Fruit fly (Drosophila melanogaster) whole organism, embryonic: ENCODE results near the gene CG6481.
A peak's percentile ranks its signal among the peaks of the same experiment; 100 is the strongest.

Source experiments
- Blimp-1 ChIP-seq: fragments of 200-800 bp; sonication (Bioruptor generic); optimal IDR thresholded peaks from 3 replicates; lab custom pipeline; 2018; ENCODE audit warnings: missing biosample characterization, missing genetic modification characterization, mild to moderate bottlenecking, moderate library complexity, missing genetic modification reagents
- BtbVII ChIP-seq: fragments of 200-800 bp; sonication (Bioruptor generic); optimal IDR thresholded peaks from 3 replicates; lab custom pipeline; 2017; ENCODE audit warnings: missing biosample characterization, mild to moderate bottlenecking, missing genetic modification characterization
- CG11085 ChIP-seq: fragments of 200-800 bp; sonication (Bioruptor generic); IDR thresholded peaks from 2 replicates; pipeline ENCODE4 v1.3.6; 2022; ENCODE audit warnings: missing biosample characterization, missing genetic modification characterization
- CG12299 ChIP-seq: fragments of 200-800 bp; sonication (Bioruptor generic); optimal IDR thresholded peaks from 2 replicates; lab custom pipeline; 2018; ENCODE audit warnings: missing biosample characterization, mild to moderate bottlenecking, missing genetic modification characterization
- CG14667 ChIP-seq: fragments of 200-800 bp; sonication (Bioruptor generic); IDR thresholded peaks from 2 replicates; pipeline ENCODE4 v1.3.6; 2022; ENCODE audit warnings: missing biosample characterization, missing genetic modification characterization
- CG14710 ChIP-seq: fragments of 200-800 bp; sonication (Bioruptor generic); optimal IDR thresholded peaks from 3 replicates; lab custom pipeline; 2019; ENCODE audit warnings: missing biosample characterization, mild to moderate bottlenecking, missing genetic modification characterization, moderate library complexity
- CG15073 ChIP-seq: fragments of 200-800 bp; sonication (Bioruptor generic); optimal IDR thresholded peaks from 2 replicates; lab custom pipeline; 2016; ENCODE audit warnings: missing biosample characterization, missing genetic modification characterization
- CG15601 ChIP-seq: fragments of 200-800 bp; sonication (Bioruptor generic); optimal IDR thresholded peaks from 3 replicates; lab custom pipeline; 2019; ENCODE audit warnings: missing biosample characterization, mild to moderate bottlenecking, missing genetic modification characterization, moderate library complexity
- CG17568 ChIP-seq: fragments of 200-800 bp; sonication (Bioruptor generic); optimal IDR thresholded peaks from 2 replicates; lab custom pipeline; 2018; ENCODE audit warnings: missing biosample characterization, mild to moderate bottlenecking, missing genetic modification characterization, moderate library complexity
- CG34422 ChIP-seq: fragments of 200-800 bp; sonication (Bioruptor generic); IDR thresholded peaks from 3 replicates; pipeline ENCODE4 v1.3.6; 2022; ENCODE audit warnings: missing biosample characterization, missing genetic modification characterization
- CG6791 ChIP-seq: fragments of 200-800 bp; sonication (Bioruptor generic); IDR thresholded peaks from 3 replicates; pipeline ENCODE4 v1.3.6; 2022; ENCODE audit warnings: missing biosample characterization, missing genetic modification characterization; ENCODE audit not compliant: partially characterized antibody
- CG6813 ChIP-seq: fragments of 200-800 bp; sonication (Bioruptor generic); optimal IDR thresholded peaks from 2 replicates; lab custom pipeline; 2017; ENCODE audit warnings: missing biosample characterization, missing genetic modification characterization, mild to moderate bottlenecking, moderate library complexity, missing genetic modification reagents
- CG6854 ChIP-seq: fragments of 200-800 bp; sonication (Bioruptor generic); optimal IDR thresholded peaks from 3 replicates; lab custom pipeline; 2017; ENCODE audit warnings: missing biosample characterization, mild to moderate bottlenecking, missing genetic modification characterization
- CG7963 ChIP-seq: fragments of 200-800 bp; sonication (Bioruptor generic); IDR thresholded peaks from 3 replicates; pipeline ENCODE4 v1.3.6; 2022; ENCODE audit warnings: missing biosample characterization, missing genetic modification characterization; ENCODE audit not compliant: partially characterized antibody
- CG8290 ChIP-seq, 3 experiments: fragments of 200-800 bp; sonication (Bioruptor generic); optimal IDR thresholded peaks; 2 replicates each; lab custom pipeline; 2016 to 2019; ENCODE audit warnings: missing biosample characterization in 3 of 3, missing genetic modification characterization in 3 of 3, mild to moderate bottlenecking in 2 of 3, moderate library complexity in 1 of 3
- CG8359 ChIP-seq: fragments of 200-800 bp; sonication (Bioruptor generic); optimal IDR thresholded peaks from 2 replicates; lab custom pipeline; 2017; ENCODE audit warnings: missing biosample characterization, mild to moderate bottlenecking, missing genetic modification characterization, borderline replicate concordance
- CG8924 ChIP-seq: fragments of 200-800 bp; optimal IDR thresholded peaks from 3 replicates; lab custom pipeline; 2019; ENCODE audit warnings: missing biosample characterization, mild to moderate bottlenecking, missing genetic modification characterization, moderate library complexity
- CG9727 ChIP-seq: fragments of 200-800 bp; sonication (Bioruptor generic); optimal IDR thresholded peaks from 3 replicates; lab custom pipeline; 2017; ENCODE audit warnings: missing biosample characterization, mild to moderate bottlenecking, missing genetic modification characterization
- Camta ChIP-seq: fragments of 200-800 bp; sonication (Bioruptor generic); optimal IDR thresholded peaks from 2 replicates; lab custom pipeline; 2016; ENCODE audit warnings: missing biosample characterization, missing genetic modification characterization
- Gug ChIP-seq: fragments of 200-800 bp; sonication (Bioruptor generic); IDR thresholded peaks from 4 replicates; pipeline ENCODE4 v1.3.6; 2022; ENCODE audit warnings: missing biosample characterization, missing genetic modification characterization
- H2.0 ChIP-seq: fragments of 200-800 bp; sonication (Bioruptor generic); IDR thresholded peaks from 2 replicates; pipeline ENCODE4 v1.3.6; 2022; ENCODE audit warnings: missing biosample characterization, missing genetic modification characterization
- HLHmδ ChIP-seq: fragments of 200-800 bp; sonication (Bioruptor generic); optimal IDR thresholded peaks from 2 replicates; lab custom pipeline; 2018; ENCODE audit warnings: missing biosample characterization, mild to moderate bottlenecking, missing genetic modification characterization, moderate library complexity
- Hmx ChIP-seq: fragments of 200-800 bp; sonication (Bioruptor generic); optimal IDR thresholded peaks from 2 replicates; lab custom pipeline; 2016; ENCODE audit warnings: missing biosample characterization, missing genetic modification characterization
- Mad ChIP-seq: fragments of 200-800 bp; sonication (Bioruptor generic); optimal IDR thresholded peaks from 2 replicates; lab custom pipeline; 2016; ENCODE audit warnings: missing biosample characterization, missing genetic modification characterization
- Med ChIP-seq: fragments of 200-800 bp; sonication (Bioruptor generic); peaks from one replicate; lab custom pipeline; 2016; ENCODE audit warnings: missing biosample characterization, missing genetic modification characterization, mild to moderate bottlenecking, inconsistent platforms, moderate library complexity
- NfI ChIP-seq: fragments of 200-800 bp; sonication (Bioruptor generic); optimal IDR thresholded peaks from 3 replicates; lab custom pipeline; 2018; ENCODE audit warnings: missing biosample characterization, mild to moderate bottlenecking, missing genetic modification characterization, moderate library complexity
- Spps ChIP-seq: fragments of 200-800 bp; sonication (Bioruptor generic); optimal IDR thresholded peaks from 2 replicates; lab custom pipeline; 2018; ENCODE audit warnings: missing biosample characterization, mild to moderate bottlenecking, missing genetic modification characterization
- bowl ChIP-seq: fragments of 200-800 bp; sonication (Bioruptor generic); IDR thresholded peaks from 2 replicates; pipeline ENCODE4 v1.3.6; 2022; ENCODE audit warnings: missing biosample characterization, missing genetic modification characterization
- br ChIP-seq: fragments of >200 bp; optimal IDR thresholded peaks from 2 replicates; lab custom pipeline; 2017
- danr ChIP-seq: fragments of 200-800 bp; sonication (Bioruptor generic); IDR thresholded peaks from 2 replicates; pipeline ENCODE4 v1.3.6; 2022; ENCODE audit warnings: missing biosample characterization, missing genetic modification characterization
- dmrt11E ChIP-seq: fragments of 200-800 bp; sonication (Bioruptor generic); optimal IDR thresholded peaks from 3 replicates; lab custom pipeline; 2018; ENCODE audit warnings: missing biosample characterization, mild to moderate bottlenecking, missing genetic modification characterization, moderate library complexity
- esg ChIP-seq: fragments of 200-800 bp; sonication (Bioruptor generic); conservative IDR thresholded peaks from 2 replicates; pipeline ENCODE4 v1.3.6; 2022; ENCODE audit warnings: missing biosample characterization, missing genetic modification characterization
- gcm ChIP-seq: fragments of 200-800 bp; sonication (Bioruptor generic); optimal IDR thresholded peaks from 2 replicates; lab custom pipeline; 2019; ENCODE audit warnings: missing biosample characterization, mild to moderate bottlenecking, missing genetic modification characterization, moderate library complexity
- gsb-n ChIP-seq: fragments of 200-800 bp; sonication (Bioruptor generic); optimal IDR thresholded peaks from 3 replicates; lab custom pipeline; 2018; ENCODE audit warnings: missing biosample characterization, mild to moderate bottlenecking, missing genetic modification characterization
- jing ChIP-seq: fragments of 200-800 bp; sonication (Bioruptor generic); optimal IDR thresholded peaks from 2 replicates; lab custom pipeline; 2018; ENCODE audit warnings: missing biosample characterization, mild to moderate bottlenecking, missing genetic modification characterization
- kay ChIP-seq: fragments of 200-800 bp; sonication (Bioruptor generic); optimal IDR thresholded peaks from 2 replicates; lab custom pipeline; 2016; ENCODE audit warnings: missing biosample characterization, missing genetic modification characterization
- ken ChIP-seq: fragments of 200-800 bp; sonication (Bioruptor generic); IDR thresholded peaks from 3 replicates; pipeline ENCODE4 v1.3.6; 2022; ENCODE audit warnings: missing biosample characterization, missing genetic modification characterization
- knrl ChIP-seq: fragments of 200-800 bp; sonication (Bioruptor generic); IDR thresholded peaks from 3 replicates; pipeline ENCODE4 v1.3.6; 2022; ENCODE audit warnings: missing biosample characterization, missing genetic modification characterization; ENCODE audit not compliant: partially characterized antibody
- lmd ChIP-seq: fragments of 200-800 bp; sonication (Bioruptor generic); IDR thresholded peaks from 2 replicates; pipeline ENCODE4 v1.3.6; 2022; ENCODE audit warnings: missing biosample characterization, missing genetic modification characterization
- lola ChIP-seq, 3 experiments: fragments of >200 bp in 2 of 3; fragments of 200-800 bp in 1 of 3; sonication (Bioruptor generic) in 1 of 3; optimal IDR thresholded peaks; 2 replicates each; lab custom pipeline; 2017 to 2019; ENCODE audit warnings: missing biosample characterization in 3 of 3, missing genetic modification characterization in 3 of 3, mild to moderate bottlenecking in 1 of 3, moderate library complexity in 1 of 3
- pfk ChIP-seq: fragments of 200-800 bp; sonication (Bioruptor generic); optimal IDR thresholded peaks from 2 replicates; lab custom pipeline; 2018; ENCODE audit warnings: missing biosample characterization, mild to moderate bottlenecking, missing genetic modification characterization, moderate library complexity
- psq ChIP-seq: fragments of 200-800 bp; sonication (Bioruptor generic); optimal IDR thresholded peaks from 2 replicates; lab custom pipeline; 2017; ENCODE audit warnings: missing biosample characterization, missing genetic modification characterization
- sens ChIP-seq: fragments of 200-800 bp; sonication (Bioruptor generic); peaks from one replicate; lab custom pipeline; 2016; ENCODE audit warnings: missing biosample characterization, missing genetic modification characterization
- sim ChIP-seq: fragments of 200-800 bp; sonication (Bioruptor generic); IDR thresholded peaks from 2 replicates; pipeline ENCODE4 v1.3.6; 2022; ENCODE audit warnings: missing biosample characterization, missing genetic modification characterization
- tgo ChIP-seq: fragments of 200-800 bp; sonication (Bioruptor generic); IDR thresholded peaks from 3 replicates; pipeline ENCODE4 v1.3.6; 2022; ENCODE audit warnings: missing biosample characterization, missing genetic modification characterization
- tin ChIP-seq: fragments of 200-800 bp; sonication (Bioruptor generic); optimal IDR thresholded peaks from 3 replicates; lab custom pipeline; 2016; ENCODE audit warnings: missing biosample characterization, missing genetic modification characterization
- ttk ChIP-seq: fragments of 200-800 bp; sonication (Bioruptor generic); IDR thresholded peaks from 2 replicates; pipeline ENCODE4 v2.1.2; 2022; ENCODE audit warnings: missing biosample characterization, missing genetic modification characterization
- vfl ChIP-seq: fragments of 200-800 bp; sonication (Bioruptor generic); optimal IDR thresholded peaks from 2 replicates; lab custom pipeline; 2016; ENCODE audit warnings: missing biosample characterization, missing genetic modification characterization
- vnd ChIP-seq: fragments of 200-800 bp; sonication (Bioruptor generic); IDR thresholded peaks from 3 replicates; pipeline ENCODE4 v1.3.6; 2022; ENCODE audit warnings: missing biosample characterization, missing genetic modification characterization; ENCODE audit not compliant: partially characterized antibody

The CG6481 gene

DNA sequence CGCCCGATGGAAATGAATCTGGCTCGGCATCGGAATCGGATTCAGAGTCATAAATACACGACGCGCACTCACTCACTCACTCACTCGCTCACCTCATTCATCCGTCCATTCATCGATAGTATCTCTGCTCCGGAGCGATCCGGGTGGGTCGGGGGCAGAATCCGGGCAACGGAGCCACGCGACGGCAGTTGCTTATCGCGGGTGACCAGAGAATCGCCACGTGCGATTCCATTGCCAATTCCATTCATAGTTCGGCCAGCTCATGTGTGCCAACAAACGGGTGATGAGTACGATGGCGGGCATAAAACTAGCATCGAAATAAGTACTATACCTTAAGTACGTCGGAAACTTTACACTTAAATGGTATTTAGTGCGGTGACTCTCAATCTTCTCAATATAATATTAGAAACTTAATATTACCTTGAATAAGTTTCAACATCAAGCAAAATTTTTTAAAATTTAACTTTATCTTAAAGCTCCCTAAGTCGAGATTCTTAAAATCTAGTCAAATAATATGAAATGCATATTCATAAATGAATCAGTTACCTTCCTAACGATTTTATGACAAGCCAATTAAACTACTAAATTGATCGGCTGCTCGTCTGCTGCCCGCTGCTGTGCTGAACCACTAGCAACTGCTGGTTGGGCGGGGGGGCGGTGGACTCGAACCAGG lies 2.5 kb upstream of the CG6481 start (continued):
- TF ChIP-seq Mad (GFP tag; lab: Kevin White, UChicago) (no peak), bowl (no peak), ttk (no peak), Med (GFP tag; lab: Kevin White, UChicago) (peak; percentile 46), CG8359 (GFP tag; lab: Kevin White, UChicago) (peak; percentile 40), lmd (GFP tag; lab: Robert Waterston, UW) (peak; percentile 34; the same call in 1 of the 2 replicates), HLHmδ (GFP tag; lab: Kevin White, UChicago) (no peak), CG6854 (GFP tag; lab: Kevin White, UChicago) (no peak), Hmx (GFP tag; lab: Kevin White, UChicago) (no peak), CG14667 (GFP tag; lab: Robert Waterston, UW) (0 out of 2 replicates have a peak, but pooled peaks have one; percentile 8), gsb-n (tag; lab: Kevin White, UChicago) (peak; percentile 6), vnd (GFP tag; lab: Robert Waterston, UW) (no peak), CG15073 (GFP tag; lab: Kevin White, UChicago) (no peak), pfk (GFP tag; lab: Kevin White, UChicago) (no peak), kay (GFP tag; lab: Kevin White, UChicago) (no peak), Spps (tag; lab: Kevin White, UChicago) (peak; percentile 44), gcm (peak; percentile 24), dmrt11E (peak; percentile 68), CG6791 (GFP tag; lab: Robert Waterston, UW) (no peak), br (lab: Kevin White, UChicago) (no peak), Camta (GFP tag; lab: Kevin White, UChicago) (no peak), tin (GFP tag; lab: Kevin White, UChicago) (peak; percentile 40), CG14710 (tag; lab: Kevin White, UChicago) (peak; percentile 70), H2.0 (GFP tag; lab: Robert Waterston, UW) (no peak), CG12299 (tag; lab: Kevin White, UChicago) (no peak), Blimp-1 (peak; percentile 59), esg (GFP tag; lab: Robert Waterston, UW) (peak; percentile 7; the same call in 1 of the 2 replicates), knrl (GFP tag; lab: Robert Waterston, UW) (no peak), NfI (GFP tag; lab: Kevin White, UChicago) (no peak), tgo (no peak; the same call in 2 of the 3 replicates), CG34422 (GFP tag; lab: Robert Waterston, UW) (no peak), CG15601 (tag; lab: Kevin White, UChicago) (peak; percentile 22), danr (GFP tag; lab: Robert Waterston, UW) (0 out of 2 replicates have a peak, but pooled peaks have one; percentile 5), sens (GFP tag; lab: Kevin White, UChicago) (peak; percentile 84), jing (GFP tag; lab: Kevin White, UChicago) (no peak), ken (GFP tag; lab: Robert Waterston, UW) (no peak), Gug (GFP tag; lab: Robert Waterston, UW) (no peak), CG7963 (GFP tag; lab: Robert Waterston, UW) (no peak), vfl (GFP tag; lab: Kevin White, UChicago) (no peak), lola (GFP tag; optimal IDR thresholded peaks at IDR 0.05; lab: Kevin White, UChicago) (peak in 1 of 3 experiments; percentile 74), CG17568 (no peak), CG8924 (tag; lab: Kevin White, UChicago) (peak; percentile 57), BtbVII (GFP tag; lab: Kevin White, UChicago) (peak; percentile 12), sim (GFP tag; lab: Robert Waterston, UW) (no peak), psq (GFP tag; lab: Kevin White, UChicago) (no peak), CG11085 (no peak), CG9727 (GFP tag; lab: Kevin White, UChicago) (peak; percentile 73), CG6813 (GFP tag; lab: Kevin White, UChicago) (peak; percentile 2), CG8290 (GFP tag; optimal IDR thresholded peaks at IDR 0.05; lab: Kevin White, UChicago) (no peak), CG8290 (tag; optimal IDR thresholded peaks at IDR 0.05; lab: Kevin White, UChicago) (no peak)
